Worm (Caenorhabditis elegans) whole organism, L4 larva: ENCODE measurements around the gene taf-10.

Experiments
- D1046.2 ChIP-seq: fragments of 200-800 bp; sonication (Bioruptor generic); IDR thresholded peaks from 2 replicates; pipeline ENCODE4 v1.3.6; 2022; ENCODE audit warnings: missing genetic modification characterization, missing compliant biosample characterization
- F10B5.3 ChIP-seq: sonication (generic microtip); optimal IDR thresholded peaks from 2 replicates; lab custom pipeline; 2016; ENCODE audit warnings: mild to moderate bottlenecking, missing genetic modification characterization, missing compliant biosample characterization
- F37D6.2 ChIP-seq: sonication (generic microtip); optimal IDR thresholded peaks from 2 replicates; lab custom pipeline; 2016; ENCODE audit warnings: mild to moderate bottlenecking, missing genetic modification characterization, missing compliant biosample characterization
- F49E8.2 ChIP-seq: sonication (generic microtip); optimal IDR thresholded peaks from 2 replicates; lab custom pipeline; 2016; ENCODE audit warnings: missing compliant biosample characterization, mild to moderate bottlenecking, missing genetic modification characterization, borderline replicate concordance
- R02D3.7 ChIP-seq: fragments of 150-350 bp; sonication (generic microtip); optimal IDR thresholded peaks from 3 replicates; lab custom pipeline; 2014; ENCODE audit warnings: missing biosample characterization, missing genetic modification characterization
- Y5F2A.4 ChIP-seq: fragments of 200-800 bp; sonication (Bioruptor generic); optimal IDR thresholded peaks from 2 replicates; lab custom pipeline; 2018; ENCODE audit warnings: mild to moderate bottlenecking, missing genetic modification characterization, missing compliant biosample characterization
- ZK337.2 ChIP-seq: fragments of 200-800 bp; sonication (Bioruptor generic); IDR thresholded peaks from 2 replicates; pipeline ENCODE4 v1.3.6; 2022; ENCODE audit warnings: missing genetic modification reagents, missing genetic modification characterization, missing compliant biosample characterization
- ZK546.5 ChIP-seq, 2 experiments: sonication (generic microtip); optimal IDR thresholded peaks; 2 replicates each; lab custom pipeline; 2017; ENCODE audit warnings: missing biosample characterization in 2 of 2, missing genetic modification characterization in 2 of 2
- aha-1 ChIP-seq: fragments of 150-350 bp; peaks from one replicate; lab custom pipeline; 2014; ENCODE audit warnings: missing biosample characterization, missing genetic modification characterization
- ama-1 ChIP-seq: fragments of 150-350 bp; optimal IDR thresholded peaks from 2 replicates; lab custom pipeline; 2014; ENCODE audit warnings: inconsistent platforms, mixed read lengths
- ceh-20 ChIP-seq: fragments of 200-800 bp; sonication (Bioruptor generic); IDR thresholded peaks from 2 replicates; pipeline ENCODE4 v1.3.6; 2022; ENCODE audit warnings: missing genetic modification reagents, missing genetic modification characterization, missing compliant biosample characterization
- ceh-28 ChIP-seq: fragments of 150-350 bp; optimal IDR thresholded peaks from 2 replicates; lab custom pipeline; 2014; ENCODE audit warnings: missing biosample characterization, missing genetic modification reagents, missing genetic modification characterization
- ceh-32 ChIP-seq: sonication (generic microtip); optimal IDR thresholded peaks from 2 replicates; lab custom pipeline; 2016; ENCODE audit warnings: mild to moderate bottlenecking, missing genetic modification characterization, missing compliant biosample characterization; ENCODE audit not compliant: poor library complexity
- ceh-44 ChIP-seq: fragments of 200-800 bp; sonication (Bioruptor generic); IDR thresholded peaks from 2 replicates; pipeline ENCODE4 v1.3.6; 2022; ENCODE audit warnings: missing genetic modification reagents, missing genetic modification characterization, missing compliant biosample characterization
- ceh-82 ChIP-seq: sonication (generic microtip); optimal IDR thresholded peaks from 2 replicates; lab custom pipeline; 2017; ENCODE audit warnings: missing biosample characterization, missing genetic modification characterization
- ces-1 ChIP-seq: fragments of 150-350 bp; sonication (generic microtip); optimal IDR thresholded peaks from 4 replicates; lab custom pipeline; 2014; ENCODE audit warnings: missing biosample characterization, missing genetic modification reagents, missing genetic modification characterization
- daf-16 ChIP-seq, 3 experiments: sonication (generic microtip); optimal IDR thresholded peaks; 2 replicates each; lab custom pipeline; 2016 to 2017; ENCODE audit warnings: missing genetic modification characterization in 3 of 3, missing genetic modification reagents in 3 of 3, mild to moderate bottlenecking in 2 of 3, missing compliant biosample characterization in 2 of 3, missing biosample characterization in 1 of 3, moderate library complexity in 1 of 3
- daf-19 ChIP-seq: fragments of 200-800 bp; sonication (Bioruptor generic); conservative IDR thresholded peaks from 2 replicates; pipeline ENCODE4 v1.3.6; 2022; ENCODE audit warnings: missing genetic modification characterization, missing compliant biosample characterization
- daf-8 ChIP-seq: fragments of 200-800 bp; sonication (Bioruptor generic); IDR thresholded peaks from 2 replicates; pipeline ENCODE4 v1.3.6; 2022; ENCODE audit warnings: missing genetic modification characterization, missing compliant biosample characterization
- dmd-6 ChIP-seq: fragments of 200-800 bp; sonication (Bioruptor generic); IDR thresholded peaks from 2 replicates; pipeline ENCODE4 v1.3.6; 2022; ENCODE audit warnings: missing genetic modification reagents, missing genetic modification characterization, missing compliant biosample characterization
- dmd-8 ChIP-seq: fragments of 200-800 bp; sonication (Bioruptor generic); IDR thresholded peaks from 2 replicates; pipeline ENCODE4 v1.3.6; 2022; ENCODE audit warnings: missing genetic modification characterization, missing compliant biosample characterization
- dve-1 ChIP-seq: sonication (generic microtip); optimal IDR thresholded peaks from 2 replicates; lab custom pipeline; 2017; ENCODE audit warnings: antibody characterized with exemption, mild to moderate bottlenecking, missing genetic modification characterization, missing compliant biosample characterization; ENCODE audit not compliant: insufficient read depth
- egl-27 ChIP-seq: sonication (generic microtip); optimal IDR thresholded peaks from 3 replicates; lab custom pipeline; 2017; ENCODE audit warnings: missing biosample characterization, missing genetic modification reagents, missing genetic modification characterization
- fkh-10 ChIP-seq: fragments of 150-350 bp; optimal IDR thresholded peaks from 2 replicates; lab custom pipeline; 2014; ENCODE audit warnings: missing biosample characterization, missing genetic modification reagents, missing genetic modification characterization
- fos-1 ChIP-seq: fragments of 150-350 bp; optimal IDR thresholded peaks from 2 replicates; lab custom pipeline; 2014; ENCODE audit warnings: missing biosample characterization, missing genetic modification characterization
- hlh-11 ChIP-seq: fragments of 200-800 bp; sonication (Bioruptor generic); optimal IDR thresholded peaks from 2 replicates; lab custom pipeline; 2018; ENCODE audit warnings: mild to moderate bottlenecking, missing genetic modification characterization, missing compliant biosample characterization
- hlh-30 ChIP-seq: sonication (generic microtip); optimal IDR thresholded peaks from 2 replicates; lab custom pipeline; 2017; ENCODE audit warnings: antibody characterized with exemption, mild to moderate bottlenecking, missing genetic modification characterization, missing compliant biosample characterization; ENCODE audit not compliant: insufficient read depth
- hmg-1.1 ChIP-seq: fragments of 200-800 bp; sonication (Bioruptor generic); IDR thresholded peaks from 2 replicates; pipeline ENCODE4 v1.3.6; 2022; ENCODE audit warnings: missing genetic modification reagents, missing genetic modification characterization, missing compliant biosample characterization
- lin-15B ChIP-seq: fragments of 150-350 bp; sonication (generic microtip); optimal IDR thresholded peaks from 3 replicates; lab custom pipeline; 2014; ENCODE audit warnings: missing biosample characterization, missing genetic modification characterization
- lin-29 ChIP-seq: fragments of 200-800 bp; sonication (Bioruptor generic); IDR thresholded peaks from 2 replicates; pipeline ENCODE4 v1.3.6; 2022; ENCODE audit warnings: missing genetic modification reagents, missing genetic modification characterization, missing compliant biosample characterization
- lin-38 ChIP-seq: fragments of 200-800 bp; sonication (Bioruptor generic); IDR thresholded peaks from 2 replicates; pipeline ENCODE4 v1.3.6; 2022; ENCODE audit warnings: missing genetic modification reagents, missing genetic modification characterization, missing compliant biosample characterization
- lin-39 ChIP-seq: fragments of 150-350 bp; optimal IDR thresholded peaks from 2 replicates; lab custom pipeline; 2014; ENCODE audit warnings: missing biosample characterization, missing genetic modification reagents, missing genetic modification characterization
- lsy-2 ChIP-seq, 2 experiments: fragments of 150-350 bp in 1 of 2; sonication (generic microtip) in 1 of 2; optimal IDR thresholded peaks; 2 replicates each; lab custom pipeline; 2014 to 2017; ENCODE audit warnings: missing biosample characterization in 2 of 2, missing genetic modification characterization in 2 of 2
- madf-5 ChIP-seq, 2 experiments: fragments of 200-800 bp; sonication (Bioruptor generic); IDR thresholded peaks; 2 replicates each; pipeline ENCODE4 v1.3.6; 2022; ENCODE audit warnings: missing compliant biosample characterization in 2 of 2, missing genetic modification characterization in 2 of 2
- madf-9 ChIP-seq: fragments of 200-800 bp; sonication (Bioruptor generic); conservative IDR thresholded peaks from 2 replicates; pipeline ENCODE4 v1.3.6; 2022; ENCODE audit warnings: missing genetic modification reagents, missing genetic modification characterization, missing compliant biosample characterization
- mxl-3 ChIP-seq: fragments of 200-800 bp; sonication (Bioruptor generic); optimal IDR thresholded peaks from 2 replicates; lab custom pipeline; 2018; ENCODE audit warnings: mild to moderate bottlenecking, missing genetic modification characterization, missing compliant biosample characterization
- nhr-48 ChIP-seq: sonication (generic microtip); optimal IDR thresholded peaks from 2 replicates; lab custom pipeline; 2016; ENCODE audit warnings: mild to moderate bottlenecking, missing genetic modification characterization, missing compliant biosample characterization
- nhr-6 ChIP-seq: fragments of 150-350 bp; optimal IDR thresholded peaks from 2 replicates; lab custom pipeline; 2014; ENCODE audit warnings: missing biosample characterization, missing genetic modification characterization
- nhr-77 ChIP-seq: fragments of 150-350 bp; optimal IDR thresholded peaks from 2 replicates; lab custom pipeline; 2014; ENCODE audit warnings: missing biosample characterization, missing genetic modification characterization
- rbr-2 ChIP-seq: sonication (generic microtip); optimal IDR thresholded peaks from 2 replicates; lab custom pipeline; 2016; ENCODE audit warnings: missing genotype, missing genetic modification characterization, missing compliant biosample characterization
- saeg-2 ChIP-seq: fragments of 200-800 bp; sonication (Bioruptor generic); IDR thresholded peaks from 2 replicates; pipeline ENCODE4 v1.3.6; 2022; ENCODE audit warnings: missing genetic modification reagents, missing genetic modification characterization, missing compliant biosample characterization
- sdz-12 ChIP-seq: fragments of 200-800 bp; sonication (Bioruptor generic); optimal IDR thresholded peaks from 2 replicates; lab custom pipeline; 2018; ENCODE audit warnings: mild to moderate bottlenecking, missing genetic modification characterization, missing compliant biosample characterization
- snpc-1.2 ChIP-seq: fragments of 200-800 bp; sonication (Bioruptor generic); IDR thresholded peaks from 2 replicates; pipeline ENCODE4 v1.3.6; 2022; ENCODE audit warnings: missing genetic modification reagents, missing genetic modification characterization, missing compliant biosample characterization
- snpc-4 ChIP-seq: fragments of 150-350 bp; optimal IDR thresholded peaks from 2 replicates; lab custom pipeline; 2014; ENCODE audit warnings: missing biosample characterization, missing genetic modification characterization
- spr-3 ChIP-seq: fragments of 200-800 bp; sonication (Bioruptor generic); optimal IDR thresholded peaks from 2 replicates; lab custom pipeline; 2018; ENCODE audit warnings: mild to moderate bottlenecking, missing genetic modification characterization, missing compliant biosample characterization
- tra-1 ChIP-seq: fragments of 200-800 bp; sonication (Bioruptor generic); IDR thresholded peaks from 2 replicates; pipeline ENCODE4 v1.3.6; 2022; ENCODE audit warnings: missing genetic modification reagents, missing genetic modification characterization, missing compliant biosample characterization
- unc-130 ChIP-seq: sonication (generic microtip); optimal IDR thresholded peaks from 2 replicates; lab custom pipeline; 2016; ENCODE audit warnings: missing genetic modification reagents, missing genetic modification characterization, missing compliant biosample characterization
- unc-62 ChIP-seq, 3 experiments: fragments of 150-350 bp in 1 of 3; sonication (generic microtip); optimal IDR thresholded peaks in 2 of 3; peaks in 1 of 3; 1 replicate in 1 of 3; 2 replicates in 2 of 3; lab custom pipeline; 2014 to 2017; ENCODE audit warnings: missing biosample characterization in 3 of 3, missing genetic modification characterization in 3 of 3, missing genetic modification reagents in 3 of 3, missing genotype in 1 of 3
- vab-7 ChIP-seq: fragments of 200-800 bp; sonication (Bioruptor generic); IDR thresholded peaks from 2 replicates; pipeline ENCODE4 v1.3.6; 2022; ENCODE audit warnings: missing genetic modification reagents, missing genetic modification characterization, missing compliant biosample characterization
- zip-11 ChIP-seq: fragments of 200-800 bp; sonication (Bioruptor generic); IDR thresholded peaks from 2 replicates; pipeline ENCODE4 v1.3.6; 2022; ENCODE audit warnings: missing genetic modification characterization, missing compliant biosample characterization
- zip-2 ChIP-seq: fragments of 150-350 bp; optimal IDR thresholded peaks from 2 replicates; lab custom pipeline; 2014; ENCODE audit warnings: missing biosample characterization, missing genetic modification characterization

taf-10 gene

DNA sequence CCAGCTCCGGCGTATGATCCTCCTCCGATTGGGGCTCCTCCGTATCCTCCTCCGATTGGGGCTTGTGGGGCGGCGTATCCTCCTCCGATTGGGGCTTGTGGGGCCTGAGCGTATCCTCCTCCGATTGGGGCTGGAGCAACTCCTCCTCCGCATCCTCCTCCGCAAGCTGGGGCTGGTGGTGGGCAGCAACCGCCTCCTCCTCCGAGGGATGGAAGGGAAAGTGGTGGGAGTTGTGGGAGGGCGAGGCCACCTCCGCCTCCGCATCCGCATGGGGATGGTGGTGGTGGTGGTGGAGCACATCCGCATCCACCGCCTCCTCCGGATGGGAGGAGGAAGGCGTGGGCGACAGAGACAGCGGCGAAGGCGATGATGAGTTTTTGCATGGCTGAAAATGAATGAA lies 39.0 kb upstream of the taf-10 start, which contains the start of gene F41F3.3:
Gene F41F3.3, minus strand, starts transcription at position 383 of the 400 bp plus-strand sequence.
- TF ChIP-seq aha-1, result peak; percentile 62
- TF ChIP-seq ceh-32 (tag; lab: Kevin White, UChicago), result no peak
- TF ChIP-seq spr-3 (GFP tag; lab: Kevin White, UChicago), result peak; percentile 10
- TF ChIP-seq lin-15B (tag; lab: Kevin White, UChicago), result no peak
- TF ChIP-seq lin-39 (tag; lab: Kevin White, UChicago), result no peak
- no peak for TF ChIP-seq madf-9 (GFP tag; lab: Robert Waterston, UW)
- no peak for TF ChIP-seq daf-16 (GFP tag; optimal IDR thresholded peaks at IDR 0.05; lab: Kevin White, UChicago)
- TF ChIP-seq daf-16 (tag; optimal IDR thresholded peaks at IDR 0.05; lab: Kevin White, UChicago), result no peak
- no peak for TF ChIP-seq ceh-20
- TF ChIP-seq ama-1 (lab: Kevin White, UChicago), result peak; percentile 61
- no peak for TF ChIP-seq dve-1 (tag; lab: Kevin White, UChicago)
- TF ChIP-seq tra-1 (GFP tag; lab: Robert Waterston, UW), result no peak
- no peak for TF ChIP-seq nhr-77 (tag; lab: Kevin White, UChicago)
- no peak for TF ChIP-seq nhr-48 (tag; lab: Kevin White, UChicago)
- TF ChIP-seq unc-130 (GFP tag; lab: Kevin White, UChicago), result no peak
- no peak for TF ChIP-seq zip-11 (GFP tag; lab: Robert Waterston, UW)
- TF ChIP-seq D1046.2, result no peak
- TF ChIP-seq daf-8 (GFP tag; lab: Robert Waterston, UW), result no peak
- TF ChIP-seq R02D3.7 (tag; lab: Kevin White, UChicago), result no peak
- no peak for TF ChIP-seq unc-62 (GFP tag; optimal IDR thresholded peaks at IDR 0.05 in 1 of 2; lab: Kevin White, UChicago)
- no peak for TF ChIP-seq unc-62 (tag; optimal IDR thresholded peaks at IDR 0.05; lab: Kevin White, UChicago)
- no peak for TF ChIP-seq F10B5.3 (tag; lab: Kevin White, UChicago)
- TF ChIP-seq hmg-1.1, result no peak
- TF ChIP-seq vab-7 (GFP tag; lab: Robert Waterston, UW), result no peak
- no peak for TF ChIP-seq rbr-2 (tag; lab: Kevin White, UChicago)
- TF ChIP-seq ces-1, result no peak
- TF ChIP-seq lsy-2 (tag; optimal IDR thresholded peaks at IDR 0.05; lab: Kevin White, UChicago), result no peak
- no peak for TF ChIP-seq dmd-6 (GFP tag; lab: Robert Waterston, UW)
- no peak for TF ChIP-seq hlh-30
- TF ChIP-seq Y5F2A.4, result no peak
- no peak for TF ChIP-seq snpc-4 (tag; lab: Kevin White, UChicago)
- TF ChIP-seq F49E8.2 (tag; lab: Kevin White, UChicago), result no peak
- no peak for TF ChIP-seq lin-38 (GFP tag; lab: Robert Waterston, UW)
- 0 out of 2 replicates have a peak, but pooled peaks have one; percentile 32 for TF ChIP-seq dmd-8 (GFP tag; lab: Robert Waterston, UW)
- TF ChIP-seq ZK546.5 (tag; optimal IDR thresholded peaks at IDR 0.05; lab: Kevin White, UChicago), result no peak
- TF ChIP-seq zip-2 (tag; lab: Kevin White, UChicago), result no peak
- no peak for TF ChIP-seq egl-27 (tag; lab: Kevin White, UChicago)
- TF ChIP-seq madf-5 (GFP tag; IDR thresholded peaks at IDR 0.05; lab: Robert Waterston, UW), result no peak
- peak; percentile 12 for TF ChIP-seq mxl-3 (GFP tag; lab: Kevin White, UChicago)
- TF ChIP-seq ceh-44 (GFP tag; lab: Robert Waterston, UW), result no peak
- no peak for TF ChIP-seq ZK337.2 (GFP tag; lab: Robert Waterston, UW)
- peak; percentile 51; the same call in 1 of the 2 replicates for TF ChIP-seq snpc-1.2
- no peak for TF ChIP-seq saeg-2 (GFP tag; lab: Robert Waterston, UW)
- TF ChIP-seq nhr-6 (tag; lab: Kevin White, UChicago), result no peak
- peak; percentile 25 for TF ChIP-seq sdz-12 (GFP tag; lab: Kevin White, UChicago)
- no peak for TF ChIP-seq ceh-28 (tag; lab: Kevin White, UChicago)
- no peak for TF ChIP-seq hlh-11 (tag; lab: Kevin White, UChicago)
- no peak for TF ChIP-seq F37D6.2 (tag; lab: Kevin White, UChicago)
- no peak for TF ChIP-seq fkh-10 (GFP tag; lab: Kevin White, UChicago)
- TF ChIP-seq ceh-82, result no peak
- no peak for TF ChIP-seq lin-29
- no peak for TF ChIP-seq daf-19 (GFP tag; lab: Robert Waterston, UW)
- no peak for TF ChIP-seq fos-1
